Worm (Caenorhabditis elegans) whole organism, L4/young adult: Measurements from ENCODE around the gene F29A7.6.

ENCODE experiments used
- W03F9.2 ChIP-seq: fragments of 150-350 bp; optimal IDR thresholded peaks from 2 replicates; lab custom pipeline; 2014; ENCODE audit warnings: missing biosample characterization, missing genetic modification characterization
- dao-5 ChIP-seq: sonication (generic microtip); optimal IDR thresholded peaks from 2 replicates; lab custom pipeline; 2016; ENCODE audit warnings: missing genotype, missing genetic modification characterization, moderate library complexity, missing compliant biosample characterization
- him-1 ChIP-seq: sonication (generic microtip); optimal IDR thresholded peaks from 2 replicates; lab custom pipeline; 2016; ENCODE audit warnings: missing genotype, missing genetic modification reagents, missing genetic modification characterization, missing compliant biosample characterization

F29A7.6 gene

DNA sequence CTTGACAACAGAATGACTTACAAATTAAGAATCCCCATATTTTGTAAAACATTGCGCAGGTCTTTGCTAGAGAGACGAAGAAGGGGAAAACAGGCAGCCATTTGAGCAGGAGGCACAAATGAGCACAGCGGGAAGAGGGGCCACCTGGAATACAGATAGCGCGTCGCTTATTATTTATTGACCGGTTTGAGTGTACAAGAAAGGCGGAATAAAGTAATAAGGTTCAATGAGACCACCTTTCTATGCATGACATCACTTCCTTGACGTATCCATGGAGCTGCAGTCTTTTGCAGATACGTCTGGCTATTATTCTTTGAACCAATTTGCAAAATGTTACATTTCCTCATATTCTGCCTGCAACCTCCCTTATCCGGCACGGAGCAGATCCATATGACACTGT, 22.5 kb upstream of the F29A7.6 start, which contains the start of gene fbxb-111:
Gene fbxb-111, minus strand, starts transcription at position 101 of the 400 bp plus-strand sequence.
- TF ChIP-seq W03F9.2 (tag; lab: Kevin White, UChicago) (no peak), dao-5 (tag; lab: Kevin White, UChicago) (no peak), him-1 (tag; lab: Kevin White, UChicago) (no peak)

ce11 chrII:2773534-2773933, 21.1 kb upstream of the F29A7.6 start, which contains the start of gene sdz-9:
sdz-9 (minus strand) TSS chrII:2773634.
- TF ChIP-seq W03F9.2 (tag; lab: Kevin White, UChicago) (no peak), him-1 (tag; lab: Kevin White, UChicago) (no peak), dao-5 (tag; lab: Kevin White, UChicago) (no peak)

ce11 chrII:2772166-2772565, 19.8 kb upstream of the F29A7.6 start, which contains the start of gene sdz-10:
sdz-10 (minus strand) TSS chrII:2772266.
- TF ChIP-seq him-1 (tag; lab: Kevin White, UChicago) (no peak), dao-5 (tag; lab: Kevin White, UChicago) (no peak), W03F9.2 (tag; lab: Kevin White, UChicago) (no peak)

ce11 chrII:2770788-2771187, 18.4 kb upstream of the F29A7.6 start, which contains the start of gene fbxb-105:
fbxb-105 (minus strand) TSS chrII:2770888.
- TF ChIP-seq him-1 (tag; lab: Kevin White, UChicago) (no peak), dao-5 (tag; lab: Kevin White, UChicago) (no peak), W03F9.2 (tag; lab: Kevin White, UChicago) (no peak)

DNA sequence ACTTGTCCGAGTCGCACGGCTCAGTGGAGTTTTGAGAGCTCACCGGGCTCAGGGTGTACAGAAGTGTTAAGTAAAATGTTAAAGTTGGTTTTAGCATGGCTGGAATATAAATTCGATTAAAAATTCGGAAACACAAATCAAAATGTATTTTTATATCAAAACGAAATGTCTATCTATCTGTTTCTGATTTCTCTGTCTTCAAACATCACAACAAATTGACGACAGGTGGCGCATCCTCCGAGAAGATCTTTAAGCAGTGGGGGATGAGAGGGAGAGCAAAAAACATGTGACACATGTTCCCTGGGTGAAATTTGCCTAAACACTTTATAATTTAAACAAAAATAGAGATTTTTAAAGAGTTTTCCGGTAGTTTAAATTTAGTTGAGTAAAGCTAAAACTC, 16.6 kb upstream of the F29A7.6 start, which contains the start of gene F08D12.7:
Gene F08D12.7, minus strand, starts transcription at position 101 of the 400 bp plus-strand sequence.
- TF ChIP-seq dao-5 (tag; lab: Kevin White, UChicago) (no peak), W03F9.2 (tag; lab: Kevin White, UChicago) (no peak), him-1 (tag; lab: Kevin White, UChicago) (no peak)

DNA sequence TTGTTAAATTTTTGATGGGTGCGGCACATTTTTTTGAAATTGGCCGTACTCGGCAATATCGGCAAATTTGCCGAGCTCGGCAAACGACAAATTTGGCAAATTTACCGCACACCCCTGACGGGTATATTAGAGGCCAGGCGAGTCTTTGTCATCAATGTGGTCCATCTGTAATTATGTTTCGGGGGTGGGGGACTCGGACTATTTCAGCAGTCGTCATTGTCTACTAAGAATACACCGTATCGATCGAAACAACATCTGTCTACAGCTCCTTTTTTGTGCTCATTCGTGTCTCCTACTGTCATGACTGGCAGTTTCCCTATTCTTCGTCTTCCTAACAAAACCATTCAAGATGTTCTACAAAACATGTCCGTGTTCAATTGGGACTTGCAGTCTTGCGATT, 13.9 kb upstream of the F29A7.6 start, which contains the start of gene F08D12.15:
Gene F08D12.15, plus strand, starts transcription at position 301 of the 400 bp plus-strand sequence.
- TF ChIP-seq dao-5 (tag; lab: Kevin White, UChicago), result no peak
- TF ChIP-seq him-1 (tag; lab: Kevin White, UChicago), result no peak

DNA sequence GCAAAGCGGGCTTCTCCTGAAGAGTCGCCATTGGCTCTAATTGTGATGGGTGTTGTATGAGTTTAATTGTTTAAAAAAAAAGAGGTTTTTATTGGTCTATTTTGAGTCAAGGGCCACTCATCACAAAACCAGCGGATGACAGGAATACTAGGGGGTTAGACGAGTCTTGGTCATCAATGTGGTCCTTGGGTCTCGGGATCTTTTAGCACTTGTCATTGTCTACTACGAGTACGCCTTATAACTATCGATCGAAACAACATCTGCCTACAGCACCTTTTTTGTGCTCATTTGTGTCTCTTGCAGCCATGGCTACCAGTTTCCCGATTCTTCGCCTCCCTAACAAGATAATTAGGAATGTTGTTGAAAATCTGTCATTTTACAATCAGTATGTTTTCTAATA, 12.3 kb upstream of the F29A7.6 start, which contains the start of gene fbxb-108:
Gene fbxb-108, plus strand, starts transcription at position 301 of the 400 bp plus-strand sequence.
- no peak for TF ChIP-seq W03F9.2 (tag; lab: Kevin White, UChicago)
- no peak for TF ChIP-seq dao-5 (tag; lab: Kevin White, UChicago)
- no peak for TF ChIP-seq him-1 (tag; lab: Kevin White, UChicago)

DNA sequence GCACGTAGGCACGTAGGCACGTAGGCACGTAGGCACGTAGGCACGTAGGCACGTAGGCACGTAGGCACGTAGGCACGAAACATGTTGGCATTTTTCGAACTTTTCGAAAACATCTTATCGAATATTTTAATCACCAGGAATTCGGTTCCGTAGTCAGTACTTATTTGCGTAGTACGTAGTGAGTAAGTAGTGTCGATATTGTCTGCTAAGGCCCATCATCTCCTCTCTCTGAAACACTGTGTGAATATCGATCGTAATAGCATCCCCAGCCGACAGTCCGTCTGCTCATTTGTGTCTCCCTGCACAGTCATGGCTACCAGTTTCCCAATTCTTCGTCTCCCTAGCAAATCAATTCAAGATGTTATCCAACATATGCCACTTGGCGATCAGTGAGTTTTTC, 9.7 kb upstream of the F29A7.6 start, which contains the start of gene fbxb-106:
Gene fbxb-106, plus strand, starts transcription at position 301 of the 400 bp plus-strand sequence.
- TF ChIP-seq dao-5 (tag; lab: Kevin White, UChicago), result no peak
- no peak for TF ChIP-seq W03F9.2 (tag; lab: Kevin White, UChicago)
- TF ChIP-seq him-1 (tag; lab: Kevin White, UChicago), result no peak

- TF ChIP-seq him-1 (tag; lab: Kevin White, UChicago), result no peak
- TF ChIP-seq dao-5 (tag; lab: Kevin White, UChicago), result no peak
- no peak for TF ChIP-seq W03F9.2 (tag; lab: Kevin White, UChicago)
Measured at ce11 chrII:2758476-2758875, 6.1 kb upstream of the F29A7.6 start, which contains the start of gene fbxb-107. fbxb-107 (plus strand) TSS chrII:2758772.

ce11 chrII:2757954-2758353, 5.5 kb upstream of the F29A7.6 start, which contains the start of gene F29A7.8:
F29A7.8 (minus strand) TSS chrII:2758054.
- no peak for TF ChIP-seq W03F9.2 (tag; lab: Kevin White, UChicago)
- no peak for TF ChIP-seq him-1 (tag; lab: Kevin White, UChicago)
- TF ChIP-seq dao-5 (tag; lab: Kevin White, UChicago), result no peak

ce11 chrII:2756351-2756750, 3.9 kb upstream of the F29A7.6 start:
- TF ChIP-seq W03F9.2 (tag; lab: Kevin White, UChicago), result no peak
- TF ChIP-seq dao-5 (tag; lab: Kevin White, UChicago), result no peak
- no peak for TF ChIP-seq him-1 (tag; lab: Kevin White, UChicago)

DNA sequence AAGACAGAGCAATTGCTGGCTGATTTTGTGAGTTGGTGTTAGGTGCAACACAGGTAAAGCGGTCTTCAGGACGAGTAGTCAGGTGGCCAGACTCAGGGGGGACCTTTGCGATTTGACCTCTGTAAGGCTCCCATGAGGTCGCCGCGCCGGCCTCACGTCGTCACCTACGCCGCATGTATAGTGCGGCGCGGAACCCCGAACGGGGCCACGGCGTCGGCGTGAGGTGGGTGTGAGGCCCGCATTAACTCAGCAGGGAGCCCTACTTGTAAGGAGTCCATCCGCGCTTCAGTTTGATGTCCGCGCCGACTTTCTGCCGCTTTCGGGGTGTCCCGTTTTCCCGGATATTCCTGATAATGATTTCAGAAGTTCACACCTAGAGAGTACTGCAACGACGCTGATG, 2.2 kb upstream of the F29A7.6 start:
- TF ChIP-seq him-1 (tag; lab: Kevin White, UChicago), result no peak

DNA sequence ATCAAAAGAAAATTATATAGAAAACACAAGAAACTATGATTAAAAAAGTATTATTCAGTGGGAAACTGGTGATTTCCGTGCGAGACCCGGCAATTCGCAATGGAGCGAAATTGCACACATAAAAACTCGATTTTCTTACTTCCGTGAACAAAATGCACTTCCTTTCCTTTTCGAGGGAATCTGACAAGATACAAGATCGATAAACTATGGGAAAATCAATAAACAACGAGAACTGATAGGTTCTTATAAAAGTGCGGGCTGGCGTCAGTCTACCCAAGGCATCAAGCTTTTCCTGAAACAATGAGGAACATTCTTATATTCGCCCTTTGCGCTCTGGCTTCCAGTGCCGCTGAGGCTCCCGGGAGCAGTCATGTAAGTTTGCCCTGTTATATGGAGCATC, 588 bp upstream of the F29A7.6 start, which contains the start of gene F29A7.3:
Gene F29A7.3, plus strand, starts transcription at position 301 of the 400 bp plus-strand sequence.
- TF ChIP-seq him-1 (tag; lab: Kevin White, UChicago) (no peak), dao-5 (tag; lab: Kevin White, UChicago) (no peak), W03F9.2 (tag; lab: Kevin White, UChicago) (no peak)

DNA sequence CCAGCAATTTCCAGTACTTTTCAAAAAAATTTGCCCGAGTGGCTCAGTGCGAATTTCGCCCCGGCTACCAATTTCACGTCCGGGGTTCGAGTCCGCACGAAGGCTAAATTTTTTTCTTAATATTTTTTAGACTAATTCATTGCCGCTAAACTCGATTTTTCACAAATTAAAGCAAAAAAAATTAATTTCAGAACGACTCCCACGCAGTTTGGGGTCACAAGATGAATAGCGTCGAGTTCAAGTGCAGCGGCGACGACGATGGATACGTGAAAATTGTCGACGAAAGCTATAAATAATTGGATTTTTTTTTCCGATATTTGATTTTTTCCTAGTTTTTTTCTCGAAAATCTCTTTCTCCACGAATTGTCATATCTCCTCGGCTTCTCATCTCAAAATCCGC, 1.1 kb downstream of the F29A7.6 start:
- TF ChIP-seq dao-5 (tag; lab: Kevin White, UChicago), result no peak
- TF ChIP-seq him-1 (tag; lab: Kevin White, UChicago), result no peak
- no peak for TF ChIP-seq W03F9.2 (tag; lab: Kevin White, UChicago)
